Worm (Caenorhabditis elegans) whole organism, late embryonic: ENCODE results near the gene fbxa-69.

Experiments
- F13H6.1 ChIP-seq: sonication (generic microtip); optimal IDR thresholded peaks from 2 replicates; lab custom pipeline; 2016; ENCODE audit warnings: missing genetic modification characterization, missing compliant biosample characterization
- ceh-30 ChIP-seq: fragments of 150-350 bp; optimal IDR thresholded peaks from 2 replicates; lab custom pipeline; 2014; ENCODE audit warnings: missing biosample characterization, missing genetic modification characterization
- ceh-45 ChIP-seq: fragments of 200-800 bp; sonication (Bioruptor generic); IDR thresholded peaks from 2 replicates; pipeline ENCODE4 v1.3.6; 2022; ENCODE audit warnings: missing genetic modification reagents, missing genetic modification characterization, missing compliant biosample characterization
- ceh-6 ChIP-seq: fragments of 200-800 bp; sonication (Bioruptor generic); optimal IDR thresholded peaks from 2 replicates; lab custom pipeline; 2018; ENCODE audit warnings: mild to moderate bottlenecking, missing genetic modification characterization, missing compliant biosample characterization
- elt-2 ChIP-seq: sonication (generic microtip); optimal IDR thresholded peaks from 2 replicates; lab custom pipeline; 2016; ENCODE audit warnings: missing genetic modification reagents, missing genetic modification characterization, missing compliant biosample characterization
- hlh-15 ChIP-seq: sonication (generic microtip); optimal IDR thresholded peaks from 2 replicates; lab custom pipeline; 2016; ENCODE audit warnings: missing genetic modification characterization, missing compliant biosample characterization
- lin-11 ChIP-seq: fragments of 200-800 bp; sonication (Bioruptor generic); optimal IDR thresholded peaks from 2 replicates; lab custom pipeline; 2018; ENCODE audit warnings: mild to moderate bottlenecking, missing genetic modification characterization, missing compliant biosample characterization
- sox-2 ChIP-seq: fragments of 200-800 bp; sonication (Bioruptor generic); IDR thresholded peaks from 2 replicates; pipeline ENCODE4 v1.3.6; 2022; ENCODE audit warnings: missing genetic modification reagents, missing genetic modification characterization, missing compliant biosample characterization
- sox-4 ChIP-seq: sonication (generic microtip); optimal IDR thresholded peaks from 2 replicates; lab custom pipeline; 2017; ENCODE audit warnings: mild to moderate bottlenecking, missing genetic modification characterization, inconsistent platforms, missing compliant biosample characterization

DNA sequence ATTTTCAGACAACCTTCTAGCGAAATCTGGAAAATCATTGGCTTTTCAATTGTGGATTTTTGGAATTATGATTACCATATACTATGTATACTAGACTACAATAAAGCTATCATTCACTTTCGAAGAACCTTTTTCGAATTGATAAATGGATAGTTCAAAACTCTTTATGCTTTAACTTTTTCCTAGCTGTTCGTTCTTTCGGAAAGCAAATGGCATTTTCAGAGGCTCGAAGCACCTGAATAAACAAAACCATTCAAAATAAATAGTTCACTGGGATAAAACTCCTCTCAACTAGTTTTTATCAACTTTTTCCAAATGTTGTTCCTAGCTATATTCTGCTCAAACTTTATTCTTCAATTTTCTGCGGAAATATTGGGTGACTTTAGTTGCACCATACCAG, 34.7 kb downstream of the fbxa-69 start, which contains the start of gene T26E4.2:
- no peak for TF ChIP-seq ceh-6
- TF ChIP-seq sox-4 (tag; lab: Kevin White, UChicago), result no peak
- no peak for TF ChIP-seq F13H6.1 (tag; lab: Kevin White, UChicago)
- no peak for TF ChIP-seq sox-2
- TF ChIP-seq ceh-30 (tag; lab: Kevin White, UChicago), result no peak
- TF ChIP-seq hlh-15, result no peak
- no peak for TF ChIP-seq lin-11 (tag; lab: Kevin White, UChicago)
- TF ChIP-seq elt-2 (tag; lab: Kevin White, UChicago), result no peak
- TF ChIP-seq ceh-45 (GFP tag; lab: Robert Waterston, UW), result no peak
